Fruit fly (Drosophila melanogaster): ENCODE data around the gene CG12003.

Gene CG12003

DNA sequence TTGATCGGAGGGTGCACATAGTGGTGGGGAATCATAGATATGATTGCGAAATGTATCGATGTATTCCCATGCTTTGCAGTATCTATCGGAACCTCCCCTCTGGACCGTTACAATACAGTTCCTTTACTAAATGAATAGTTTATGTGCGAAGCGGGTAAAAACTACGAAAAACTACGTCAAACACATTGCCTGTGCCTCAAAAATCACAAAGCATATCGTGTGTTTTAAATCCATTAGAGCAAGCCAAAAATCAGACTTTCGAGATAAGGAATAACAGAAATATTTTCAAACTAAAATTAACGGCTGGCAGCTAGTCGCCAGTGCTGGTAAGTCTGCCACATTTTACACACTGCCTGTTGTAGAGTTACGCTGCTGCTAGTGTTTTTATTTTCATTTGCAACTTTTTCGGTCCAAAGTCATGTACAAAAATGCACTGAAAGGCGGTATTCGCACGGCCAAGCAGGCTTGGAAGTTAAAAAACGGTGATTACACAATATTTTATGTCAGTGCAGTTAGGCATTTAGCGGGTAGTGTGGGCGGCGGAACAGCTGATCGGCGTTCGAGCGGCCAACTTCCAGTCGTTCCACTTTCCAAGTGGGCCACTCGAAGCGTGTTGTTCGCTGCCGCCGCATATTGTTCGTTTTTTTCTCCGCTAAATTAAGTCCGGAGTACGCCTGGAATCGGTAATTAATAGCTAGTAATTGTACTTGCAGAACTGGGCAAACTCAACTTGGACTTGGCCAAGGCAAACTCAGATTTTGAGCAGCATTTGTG is 47.7 kb upstream of the CG12003 start (continued):
- TF ChIP-seq run (tag; optimal IDR thresholded peaks at IDR 0.05) (no peak), Mad (GFP tag; optimal IDR thresholded peaks at IDR 0.05) (peak; percentile 77), CG10147 (GFP tag; optimal IDR thresholded peaks at IDR 0.05) (no peak), tna (GFP tag; IDR thresholded peaks at IDR 0.05; ENCODE audit: partially characterized antibody) (peak; percentile 65; the same call in 1 of the 2 replicates), CG15514 (GFP tag; optimal IDR thresholded peaks at IDR 0.05) (peak; percentile 93), tx (GFP tag; optimal IDR thresholded peaks at IDR 0.05) (peak; percentile 69), Bgb (GFP tag; IDR thresholded peaks at IDR 0.05; ENCODE audit: partially characterized antibody) (peak; percentile 84), sens-2 (GFP tag; IDR thresholded peaks at IDR 0.05) (no peak; the same call in 1 of the 2 replicates), bsh (GFP tag; optimal IDR thresholded peaks at IDR 0.05) (peak; percentile 41 to 43), fd3F (GFP tag; optimal IDR thresholded peaks at IDR 0.05) (no peak), CG7556 (GFP tag; optimal IDR thresholded peaks at IDR 0.05) (peak; percentile 21), Sin3A (optimal IDR thresholded peaks at IDR 0.05) (peak; percentile 96), Hr78 (GFP tag; optimal IDR thresholded peaks at IDR 0.05) (no peak), H15 (GFP tag; IDR thresholded peaks at IDR 0.05) (peak; percentile 45; the same call in 1 of the 3 replicates), CG10321 (GFP tag; IDR thresholded peaks at IDR 0.05) (0 out of 2 replicates have a peak, but pooled peaks have one; percentile 5), zfh1 (GFP tag; IDR thresholded peaks at IDR 0.05) (peak; percentile 67; the same call in 2 of the 3 replicates), CG10431 (GFP tag; optimal IDR thresholded peaks at IDR 0.05) (no peak), CG14441 (GFP tag; IDR thresholded peaks at IDR 0.05) (peak; percentile 54; the same call in 1 of the 2 replicates), CG8765 (GFP tag; IDR thresholded peaks at IDR 0.05) (no peak), salm (tag; optimal IDR thresholded peaks at IDR 0.05) (peak; percentile 11), CG12155 (GFP tag; optimal IDR thresholded peaks at IDR 0.05) (peak; percentile 73), CG7839 (tag; optimal IDR thresholded peaks at IDR 0.05) (no peak), CG7357 (GFP tag; IDR thresholded peaks at IDR 0.05) (no peak), Hey (tag; optimal IDR thresholded peaks at IDR 0.05) (no peak), CG9215 (GFP tag; IDR thresholded peaks at IDR 0.05) (peak; percentile 25; the same call in 1 of the 2 replicates), CG11085 (GFP tag; IDR thresholded peaks at IDR 0.05) (no peak), dan (GFP tag; IDR thresholded peaks at IDR 0.05) (no peak), nerfin-1 (tag; optimal IDR thresholded peaks at IDR 0.05) (no peak), CG10979 (tag; optimal IDR thresholded peaks at IDR 0.05) (peak; percentile 17), fru (optimal IDR thresholded peaks at IDR 0.05) (no peak), p53 (GFP tag; optimal IDR thresholded peaks at IDR 0.05) (peak; percentile 5), CG1024 (GFP tag; IDR thresholded peaks at IDR 0.05) (0 out of 2 replicates have a peak, but pooled peaks have one; percentile 4), CG5953 (GFP tag; IDR thresholded peaks at IDR 0.05) (no peak), CG1603 (tag; optimal IDR thresholded peaks at IDR 0.05) (peak; percentile 79), CG8924 (tag; optimal IDR thresholded peaks at IDR 0.05) (no peak), Usf (GFP tag; optimal IDR thresholded peaks at IDR 0.05) (peak; percentile 4), CG2199 (GFP tag; IDR thresholded peaks at IDR 0.05) (0 out of 3 replicates have a peak, but pooled peaks have one; percentile 11), Atf3 (GFP tag; optimal IDR thresholded peaks at IDR 0.05) (peak; percentile 53), HHEX (GFP tag; optimal IDR thresholded peaks at IDR 0.05) (no peak), lbe (GFP tag; optimal IDR thresholded peaks at IDR 0.05) (peak; percentile 54), pzg (GFP tag; optimal IDR thresholded peaks at IDR 0.05) (peak; percentile 72), CG4820 (GFP tag; optimal IDR thresholded peaks at IDR 0.05) (peak; percentile 58), Ets97D (GFP tag; optimal IDR thresholded peaks at IDR 0.05) (peak; percentile 80), ttk (GFP tag; IDR thresholded peaks at IDR 0.05) (no peak), al (GFP tag; IDR thresholded peaks at IDR 0.05) (no peak), unpg (GFP tag; optimal IDR thresholded peaks at IDR 0.05) (no peak), gro (GFP tag; optimal IDR thresholded peaks at IDR 0.05) (no peak), CG8388 (GFP tag; optimal IDR thresholded peaks at IDR 0.05) (peak; percentile 85), lmd (GFP tag; IDR thresholded peaks at IDR 0.05) (peak; percentile 40; the same call in 1 of the 2 replicates)

All from whole organism, embryonic.